Fruit fly (Drosophila melanogaster): Measurements from ENCODE around the gene Cpr30B.

- TF ChIP-seq CG5204 (GFP tag; optimal IDR thresholded peaks at IDR 0.05) = no peak
- no peak for TF ChIP-seq cnc (optimal IDR thresholded peaks at IDR 0.05)
- peak; percentile 88 for TF ChIP-seq tj (GFP tag; optimal IDR thresholded peaks at IDR 0.05)
- no peak for TF ChIP-seq CG1620 (GFP tag; optimal IDR thresholded peaks at IDR 0.05)
- no peak for TF ChIP-seq kay (GFP tag; ENCODE audit: borderline replicate concordance)
- TF ChIP-seq CG7101 (tag; optimal IDR thresholded peaks at IDR 0.05) = no peak
Measured at dm6 chr2L:9545511-9545910, 2.8 kb downstream of the Cpr30B start, which contains the start of gene CG13114.
